Worm (Caenorhabditis elegans): Measurements from ENCODE around the gene T13F3.4.

T13F3.4 gene

DNA sequence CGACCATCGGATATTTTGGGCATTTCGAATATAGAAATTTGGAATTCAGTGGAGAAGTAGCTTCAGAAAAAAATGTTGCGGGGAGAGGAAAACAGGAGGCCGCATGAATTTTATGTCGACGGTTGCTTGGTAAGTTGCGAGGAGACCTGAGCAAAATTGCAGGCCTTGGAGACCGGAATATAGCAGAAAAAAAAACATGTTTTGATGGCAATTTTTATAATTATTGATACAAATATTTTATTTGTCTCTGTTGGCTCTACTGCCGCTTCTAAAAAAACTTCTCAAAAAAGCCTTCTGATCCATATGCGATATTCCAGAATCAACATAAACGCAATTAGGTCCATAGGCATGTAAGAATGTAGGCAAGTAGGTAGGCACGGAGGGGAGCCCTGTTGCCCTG lies 8.9 kb upstream of the T13F3.4 start, which contains the start of gene pacl-1:
TSS of gene pacl-1 (minus strand) at position 101 of the 400 bp plus-strand sequence.
- TF ChIP-seq nhr-19 (GFP tag; conservative IDR thresholded peaks at IDR 0.05) = no peak
- no peak for TF ChIP-seq ceh-8 (GFP tag; optimal IDR thresholded peaks at IDR 0.05)
- no peak for TF ChIP-seq C34B4.2 (tag; optimal IDR thresholded peaks at IDR 0.05)
- TF ChIP-seq efl-3 (GFP tag; optimal IDR thresholded peaks at IDR 0.05) = no peak
- TF ChIP-seq nhr-47 (tag; optimal IDR thresholded peaks at IDR 0.05) = no peak
- TF ChIP-seq lin-15B (tag; optimal IDR thresholded peaks at IDR 0.05) = no peak
- no peak for TF ChIP-seq zag-1 (tag; optimal IDR thresholded peaks at IDR 0.05)
- TF ChIP-seq ces-1 (GFP tag; optimal IDR thresholded peaks at IDR 0.05) = no peak
- TF ChIP-seq lsy-2 (tag; optimal IDR thresholded peaks at IDR 0.05) = no peak
- TF ChIP-seq nhr-12 (tag; optimal IDR thresholded peaks at IDR 0.05) = no peak

DNA sequence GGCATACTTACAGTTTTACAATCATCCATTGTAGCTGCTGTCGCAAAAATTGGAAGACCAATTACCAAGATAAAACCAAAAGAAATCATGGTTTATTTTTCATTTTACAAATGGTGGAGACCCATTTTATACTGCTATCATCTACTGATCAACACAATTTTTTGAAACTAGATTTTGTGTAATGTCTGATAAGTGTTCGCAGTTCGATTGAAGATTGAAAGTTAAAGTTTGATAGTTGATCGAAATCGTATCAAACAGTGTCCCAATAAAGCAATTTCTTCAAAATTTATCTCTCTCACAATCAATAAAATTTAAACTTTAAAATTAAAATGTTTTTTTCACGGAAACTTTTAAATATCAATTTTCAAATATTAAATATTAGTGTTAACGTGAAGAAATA lies 4.7 kb upstream of the T13F3.4 start, which contains the start of gene T13F3.6:
TSS of gene T13F3.6 (minus strand) at position 101 of the 400 bp plus-strand sequence.
- TF ChIP-seq fkh-8 (tag; optimal IDR thresholded peaks at IDR 0.05) = no peak
- no peak for TF ChIP-seq nhr-19 (GFP tag; conservative IDR thresholded peaks at IDR 0.05)
- no peak for TF ChIP-seq nhr-90 (tag; optimal IDR thresholded peaks at IDR 0.05; ENCODE audit: poor library complexity)
- no peak for TF ChIP-seq zip-4 (GFP tag; optimal IDR thresholded peaks at IDR 0.05)
- no peak for TF ChIP-seq rnt-1 (tag; optimal IDR thresholded peaks at IDR 0.05)
- no peak for TF ChIP-seq unc-130 (tag; optimal IDR thresholded peaks at IDR 0.05)
- no peak for TF ChIP-seq pax-3 (tag; optimal IDR thresholded peaks at IDR 0.05)
- no peak for TF ChIP-seq lir-3 (tag; optimal IDR thresholded peaks at IDR 0.05; ENCODE audit: poor library complexity)
- TF ChIP-seq elt-3 (tag; optimal IDR thresholded peaks at IDR 0.05) = no peak
- no peak for TF ChIP-seq dsc-1 (tag; optimal IDR thresholded peaks at IDR 0.05)
- no peak for TF ChIP-seq lin-15B (tag; optimal IDR thresholded peaks at IDR 0.05)
- TF ChIP-seq unc-98 (GFP tag; IDR thresholded peaks at IDR 0.05) = no peak
- no peak for TF ChIP-seq nhr-84 (tag; optimal IDR thresholded peaks at IDR 0.05)
- no peak for TF ChIP-seq snu-23 (GFP tag; optimal IDR thresholded peaks at IDR 0.05)
- TF ChIP-seq aly-2 (tag; optimal IDR thresholded peaks at IDR 0.05) = no peak
- no peak for TF ChIP-seq nhr-12 (tag; optimal IDR thresholded peaks at IDR 0.05)
- TF ChIP-seq hpl-2 (GFP tag; optimal IDR thresholded peaks at IDR 0.05) = no peak
- TF ChIP-seq skn-1 (tag; optimal IDR thresholded peaks at IDR 0.05) = no peak
- no peak for TF ChIP-seq sup-37 (GFP tag; optimal IDR thresholded peaks at IDR 0.05)

DNA sequence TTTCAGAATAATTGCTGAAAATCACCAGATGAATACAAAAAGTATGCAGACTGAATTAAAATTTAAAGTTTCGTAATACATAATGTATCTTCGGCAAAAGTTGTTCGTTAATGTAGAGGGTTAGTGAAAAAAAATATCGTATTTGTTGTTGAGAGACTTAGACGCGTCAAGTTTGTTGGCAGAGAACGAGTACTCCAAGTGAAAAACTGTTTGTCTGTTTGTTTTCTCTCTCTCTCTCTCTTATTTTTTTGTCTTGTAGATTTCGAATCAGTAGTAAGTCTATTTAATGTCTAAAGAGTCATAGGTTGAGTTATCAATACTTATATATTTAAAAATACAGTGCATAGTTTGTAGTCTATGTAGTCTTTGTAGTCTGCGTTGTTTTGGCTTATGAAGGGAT lies 3.1 kb upstream of the T13F3.4 start, which contains the start of the genes fbxa-2 and T13F3.8:
TSS of gene fbxa-2 (minus strand) at position 101 of the 400 bp plus-strand sequence.
TSS of gene T13F3.8 (plus strand) at position 245 of the 400 bp plus-strand sequence.
- no peak for TF ChIP-seq nhr-71 (tag; optimal IDR thresholded peaks at IDR 0.05)
- no peak for TF ChIP-seq irx-1 (tag; optimal IDR thresholded peaks at IDR 0.05)
- TF ChIP-seq egl-13 (tag; optimal IDR thresholded peaks at IDR 0.05) = no peak
- no peak for TF ChIP-seq xbp-1 (tag; optimal IDR thresholded peaks at IDR 0.05)
- no peak for TF ChIP-seq nhr-76 (tag; optimal IDR thresholded peaks at IDR 0.05)
- no peak for TF ChIP-seq pax-3 (tag; optimal IDR thresholded peaks at IDR 0.05)
- no peak for TF ChIP-seq nhr-85 (tag)
- TF ChIP-seq unc-98 (GFP tag; IDR thresholded peaks at IDR 0.05) = no peak
- no peak for TF ChIP-seq zag-1 (tag; optimal IDR thresholded peaks at IDR 0.05)
- TF ChIP-seq F16B12.6 (tag; optimal IDR thresholded peaks at IDR 0.05) = no peak
- no peak for TF ChIP-seq hpl-2 (GFP tag; optimal IDR thresholded peaks at IDR 0.05)
- TF ChIP-seq nhr-84 (tag; optimal IDR thresholded peaks at IDR 0.05) = no peak
- TF ChIP-seq pqm-1 (tag; optimal IDR thresholded peaks at IDR 0.05) = no peak
- no peak for TF ChIP-seq mef-2 (tag; optimal IDR thresholded peaks at IDR 0.05)
- TF ChIP-seq swsn-7 (tag; optimal IDR thresholded peaks at IDR 0.05) = no peak
- TF ChIP-seq pag-3 (tag; optimal IDR thresholded peaks at IDR 0.05; ENCODE audit: borderline replicate concordance, insufficient read depth) = no peak

DNA sequence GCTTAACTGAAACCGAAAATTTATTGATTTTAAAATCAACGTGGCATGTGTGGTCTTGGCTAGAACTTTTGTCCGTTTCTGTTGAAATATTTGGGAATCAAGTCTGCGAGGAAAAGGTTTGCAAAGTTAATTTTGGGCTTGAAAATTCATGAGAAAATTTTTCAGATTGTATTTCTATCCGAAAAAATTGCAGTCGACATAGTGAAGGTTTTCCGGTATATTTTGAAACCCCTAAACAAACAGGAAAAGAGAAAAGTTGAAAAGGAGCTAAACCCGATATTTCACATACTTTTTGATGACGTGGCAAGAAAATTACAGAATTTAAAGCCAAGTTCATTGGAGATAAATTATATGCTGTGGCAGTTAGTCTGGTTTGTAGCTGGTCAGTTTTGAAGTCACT lies 6.7 kb downstream of the T13F3.4 start, which contains the start of gene nhr-127:
TSS of gene nhr-127 (plus strand) at position 301 of the 400 bp plus-strand sequence.
- no peak for TF ChIP-seq nhr-12 (tag; optimal IDR thresholded peaks at IDR 0.05)
- no peak for TF ChIP-seq ztf-11 (tag; optimal IDR thresholded peaks at IDR 0.05)
- TF ChIP-seq nhr-90 (tag; optimal IDR thresholded peaks at IDR 0.05; ENCODE audit: poor library complexity) = no peak
- no peak for TF ChIP-seq aly-2 (tag; optimal IDR thresholded peaks at IDR 0.05)
- no peak for TF ChIP-seq egl-27 (tag; optimal IDR thresholded peaks at IDR 0.05)
- TF ChIP-seq aha-1 (tag; optimal IDR thresholded peaks at IDR 0.05) = no peak
- TF ChIP-seq pqm-1 (tag; optimal IDR thresholded peaks at IDR 0.05) = no peak
